Fruit fly (Drosophila melanogaster): ENCODE results near the gene Kdm2.

Kdm2 gene

DNA sequence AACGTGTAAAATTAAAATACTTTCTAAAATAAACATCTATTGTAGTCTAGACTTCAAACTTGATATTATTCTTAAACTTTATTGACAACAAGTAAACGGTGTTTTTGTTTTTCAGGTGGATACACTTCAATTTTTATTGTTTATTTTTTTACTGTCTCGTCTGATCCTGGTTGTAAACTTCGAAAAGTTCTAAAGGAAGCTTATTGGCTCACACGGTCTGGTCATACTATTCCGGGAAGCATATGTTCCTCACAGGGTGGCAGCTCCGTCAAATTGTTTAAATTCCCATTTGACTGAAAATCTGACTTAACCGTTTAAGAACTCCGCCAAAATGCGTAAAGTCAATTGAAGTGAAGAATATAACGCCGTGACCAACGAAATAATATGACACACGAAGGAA, 44.1 kb upstream of the Kdm2 start, which contains the start of gene CG11983:
Gene CG11983, plus strand, starts transcription at position 120 of the 400 bp plus-strand sequence.
- TF ChIP-seq jim (GFP tag; optimal IDR thresholded peaks at IDR 0.05) = no peak
- TF ChIP-seq br (GFP tag; optimal IDR thresholded peaks at IDR 0.05) = no peak
- TF ChIP-seq Abd-B (GFP tag; optimal IDR thresholded peaks at IDR 0.05) = no peak
- no peak for TF ChIP-seq woc (GFP tag; optimal IDR thresholded peaks at IDR 0.05)
- no peak for TF ChIP-seq usp (GFP tag; optimal IDR thresholded peaks at IDR 0.05)
- peak; percentile 28 for TF ChIP-seq Myc (optimal IDR thresholded peaks at IDR 0.05)
- TF ChIP-seq h (GFP tag; optimal IDR thresholded peaks at IDR 0.05) = no peak
- TF ChIP-seq pan (optimal IDR thresholded peaks at IDR 0.05) = no peak

- TF ChIP-seq OdsH (GFP tag; optimal IDR thresholded peaks at IDR 0.05) = no peak
- TF ChIP-seq Hr78 (GFP tag; optimal IDR thresholded peaks at IDR 0.05) = no peak
- TF ChIP-seq CrebA (GFP tag; optimal IDR thresholded peaks at IDR 0.05; ENCODE audit: borderline replicate concordance) = no peak
- no peak for TF ChIP-seq psq (GFP tag; optimal IDR thresholded peaks at IDR 0.05)
These were observed 41.6 kb upstream of the Kdm2 start for dm6 chr3R:9010695-9011094.

DNA sequence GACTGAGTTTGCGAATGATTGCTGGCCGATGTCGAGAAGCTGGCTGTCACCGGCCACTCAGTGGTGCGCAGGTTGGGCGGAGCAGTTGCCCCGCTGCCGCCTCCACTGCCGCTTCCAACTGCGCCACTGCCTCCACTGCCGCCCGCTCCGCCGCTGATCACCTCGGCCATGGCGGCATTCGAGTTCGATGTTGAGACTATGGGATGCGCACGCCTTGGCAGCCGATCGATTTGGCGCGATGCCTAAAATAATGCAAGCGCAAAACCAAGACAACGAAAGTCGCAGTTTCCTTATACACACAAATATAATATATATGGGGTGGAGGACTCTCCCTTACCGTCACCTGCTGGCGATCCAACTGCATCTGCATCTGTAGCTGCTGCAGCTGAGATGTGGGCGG, 40.6 kb upstream of the Kdm2 start:
- TF ChIP-seq br (GFP tag; optimal IDR thresholded peaks at IDR 0.05) = no peak
- TF ChIP-seq jim (GFP tag; optimal IDR thresholded peaks at IDR 0.05) = no peak
- no peak for TF ChIP-seq Dif (GFP tag; optimal IDR thresholded peaks at IDR 0.05; ENCODE audit: partially characterized antibody)
- TF ChIP-seq Hr78 (GFP tag; optimal IDR thresholded peaks at IDR 0.05) = no peak
- no peak for TF ChIP-seq foxo (GFP tag; optimal IDR thresholded peaks at IDR 0.05)
- TF ChIP-seq rgr (GFP tag; optimal IDR thresholded peaks at IDR 0.05) = no peak
- no peak for TF ChIP-seq sv (GFP tag; optimal IDR thresholded peaks at IDR 0.05)
- TF ChIP-seq Jra (GFP tag; optimal IDR thresholded peaks at IDR 0.05) = no peak
- TF ChIP-seq psq (GFP tag; optimal IDR thresholded peaks at IDR 0.05) = no peak
- no peak for TF ChIP-seq Rel (GFP tag; optimal IDR thresholded peaks at IDR 0.05)
- no peak for TF ChIP-seq Rel (tag; optimal IDR thresholded peaks at IDR 0.05)
- no peak for TF ChIP-seq N (GFP tag; optimal IDR thresholded peaks at IDR 0.05)
- no peak for TF ChIP-seq Hr83 (GFP tag; optimal IDR thresholded peaks at IDR 0.05; ENCODE audit: poor library complexity, severe bottlenecking)
- TF ChIP-seq dl (GFP tag; optimal IDR thresholded peaks at IDR 0.05; ENCODE audit: insufficient read depth in 1 of 2, partially characterized antibody in 2 of 2) = no peak
- no peak for TF ChIP-seq lola (GFP tag; optimal IDR thresholded peaks at IDR 0.05)
- no peak for TF ChIP-seq fru (GFP tag; optimal IDR thresholded peaks at IDR 0.05)

DNA sequence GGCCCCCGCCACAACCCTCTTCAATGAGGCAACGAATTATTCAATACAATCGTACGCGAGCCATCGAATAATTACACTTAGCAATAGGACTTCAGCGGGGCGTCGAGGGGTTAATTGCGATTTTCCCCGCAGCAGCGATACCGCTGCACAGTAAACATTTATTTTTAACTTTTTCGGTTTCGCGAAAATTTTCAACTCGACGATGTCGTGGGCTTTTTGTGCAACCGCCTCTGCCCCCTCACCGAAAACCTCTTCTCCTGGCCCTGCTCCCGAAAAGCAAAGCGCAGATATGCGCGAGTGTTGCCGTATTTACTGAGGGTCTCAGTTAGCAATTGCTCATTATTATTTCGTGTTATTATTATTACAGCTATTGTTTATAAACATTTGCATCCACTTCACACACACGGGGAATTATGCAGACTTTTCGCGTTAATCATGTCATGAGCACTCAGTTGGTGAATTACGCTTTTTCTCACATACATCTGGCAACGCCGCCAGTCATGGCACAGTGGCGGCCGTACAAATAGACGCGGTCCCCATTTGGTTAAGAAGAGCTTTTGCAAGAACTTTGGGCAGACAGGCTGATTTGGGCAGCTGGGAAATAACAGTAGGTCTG, 38.4 kb upstream of the Kdm2 start:
- no peak for TF ChIP-seq Myc (optimal IDR thresholded peaks at IDR 0.05)
- no peak for TF ChIP-seq Hr78 (GFP tag; optimal IDR thresholded peaks at IDR 0.05)
- no peak for TF ChIP-seq pan (optimal IDR thresholded peaks at IDR 0.05)
- TF ChIP-seq OdsH (GFP tag; optimal IDR thresholded peaks at IDR 0.05) = peak; percentile 65
- no peak for TF ChIP-seq lola (GFP tag; optimal IDR thresholded peaks at IDR 0.05)
- peak; percentile 39 for TF ChIP-seq CG32264 (GFP tag; optimal IDR thresholded peaks at IDR 0.05)
- peak; percentile 65 for TF ChIP-seq Sp1 (GFP tag; optimal IDR thresholded peaks at IDR 0.05)
- no peak for TF ChIP-seq usp (GFP tag; optimal IDR thresholded peaks at IDR 0.05)
- no peak for TF ChIP-seq sv (GFP tag; optimal IDR thresholded peaks at IDR 0.05)
- TF ChIP-seq dl (GFP tag; optimal IDR thresholded peaks at IDR 0.05; ENCODE audit: insufficient read depth in 1 of 2, partially characterized antibody in 2 of 2) = no peak
- no peak for TF ChIP-seq jim (GFP tag; optimal IDR thresholded peaks at IDR 0.05)
- no peak for TF ChIP-seq Rel (GFP tag; optimal IDR thresholded peaks at IDR 0.05)
- peak; percentile 98 for TF ChIP-seq Rel (tag; optimal IDR thresholded peaks at IDR 0.05)
- no peak for TF ChIP-seq tai (GFP tag; optimal IDR thresholded peaks at IDR 0.05)
- no peak for TF ChIP-seq GATAd (GFP tag; optimal IDR thresholded peaks at IDR 0.05)
- no peak for TF ChIP-seq Dfd (GFP tag; optimal IDR thresholded peaks at IDR 0.05)
- no peak for TF ChIP-seq Vsx2 (GFP tag; optimal IDR thresholded peaks at IDR 0.05; ENCODE audit: partially characterized antibody)
- peak; percentile 74 for TF ChIP-seq fru (GFP tag; optimal IDR thresholded peaks at IDR 0.05)
- peak; percentile 14 for TF ChIP-seq Hr83 (GFP tag; optimal IDR thresholded peaks at IDR 0.05; ENCODE audit: poor library complexity, severe bottlenecking)
- TF ChIP-seq Dif (GFP tag; optimal IDR thresholded peaks at IDR 0.05; ENCODE audit: partially characterized antibody) = no peak
- TF ChIP-seq foxo (GFP tag; optimal IDR thresholded peaks at IDR 0.05) = peak; percentile 31 to 78
- no peak for TF ChIP-seq brk (GFP tag; optimal IDR thresholded peaks at IDR 0.05)
- no peak for TF ChIP-seq dsf (GFP tag; optimal IDR thresholded peaks at IDR 0.05; ENCODE audit: borderline replicate concordance)
- TF ChIP-seq h (GFP tag; optimal IDR thresholded peaks at IDR 0.05) = peak; percentile 81
- peak; percentile 59 for TF ChIP-seq rgr (GFP tag; optimal IDR thresholded peaks at IDR 0.05)
- TF ChIP-seq CG9705 (GFP tag; optimal IDR thresholded peaks at IDR 0.05) = peak; percentile 25
- TF ChIP-seq Hnf4 (GFP tag; optimal IDR thresholded peaks at IDR 0.05) = no peak
- TF ChIP-seq Jra (GFP tag; optimal IDR thresholded peaks at IDR 0.05) = peak; percentile 53
- TF ChIP-seq psq (GFP tag; optimal IDR thresholded peaks at IDR 0.05) = peak; percentile 84
- peak; percentile 82 for TF ChIP-seq ey (GFP tag; optimal IDR thresholded peaks at IDR 0.05)
- no peak for TF ChIP-seq dmrt93B (GFP tag; optimal IDR thresholded peaks at IDR 0.05)
- no peak for TF ChIP-seq br (GFP tag; optimal IDR thresholded peaks at IDR 0.05)
- TF ChIP-seq sage (GFP tag; optimal IDR thresholded peaks at IDR 0.05) = no peak
- no peak for TF ChIP-seq woc (GFP tag; optimal IDR thresholded peaks at IDR 0.05)
- TF ChIP-seq CrebA (GFP tag; optimal IDR thresholded peaks at IDR 0.05; ENCODE audit: borderline replicate concordance) = no peak
- no peak for TF ChIP-seq Abd-B (GFP tag; optimal IDR thresholded peaks at IDR 0.05)
- peak; percentile 63 for TF ChIP-seq HLH106 (tag; optimal IDR thresholded peaks at IDR 0.05)
- no peak for TF ChIP-seq N (GFP tag; optimal IDR thresholded peaks at IDR 0.05)
- TF ChIP-seq Mio (GFP tag; optimal IDR thresholded peaks at IDR 0.05) = no peak
